Fruit fly (Drosophila melanogaster) whole organism, adult: Measurements from ENCODE around the gene sdt.

Experiments used
- CG33017 ChIP-seq: fragments of 200-800 bp; sonication (Bioruptor generic); optimal IDR thresholded peaks from 2 replicates; lab custom pipeline; 2018; ENCODE audit warnings: missing biosample characterization, mild to moderate bottlenecking, missing genetic modification characterization, moderate library complexity
- CG7045 ChIP-seq: fragments of 200-800 bp; sonication (Bioruptor generic); optimal IDR thresholded peaks from 2 replicates; lab custom pipeline; 2017; ENCODE audit warnings: missing biosample characterization, mild to moderate bottlenecking, missing genetic modification characterization
- cic ChIP-seq: fragments of 200-800 bp; sonication (Bioruptor generic); optimal IDR thresholded peaks from 2 replicates; lab custom pipeline; 2017; ENCODE audit warnings: missing biosample characterization, mild to moderate bottlenecking, missing genetic modification characterization, moderate library complexity
- kay ChIP-seq: fragments of 200-800 bp; sonication (Bioruptor generic); peaks from one replicate; lab custom pipeline; 2016; ENCODE audit warnings: missing biosample characterization, missing genetic modification characterization, borderline replicate concordance

DNA sequence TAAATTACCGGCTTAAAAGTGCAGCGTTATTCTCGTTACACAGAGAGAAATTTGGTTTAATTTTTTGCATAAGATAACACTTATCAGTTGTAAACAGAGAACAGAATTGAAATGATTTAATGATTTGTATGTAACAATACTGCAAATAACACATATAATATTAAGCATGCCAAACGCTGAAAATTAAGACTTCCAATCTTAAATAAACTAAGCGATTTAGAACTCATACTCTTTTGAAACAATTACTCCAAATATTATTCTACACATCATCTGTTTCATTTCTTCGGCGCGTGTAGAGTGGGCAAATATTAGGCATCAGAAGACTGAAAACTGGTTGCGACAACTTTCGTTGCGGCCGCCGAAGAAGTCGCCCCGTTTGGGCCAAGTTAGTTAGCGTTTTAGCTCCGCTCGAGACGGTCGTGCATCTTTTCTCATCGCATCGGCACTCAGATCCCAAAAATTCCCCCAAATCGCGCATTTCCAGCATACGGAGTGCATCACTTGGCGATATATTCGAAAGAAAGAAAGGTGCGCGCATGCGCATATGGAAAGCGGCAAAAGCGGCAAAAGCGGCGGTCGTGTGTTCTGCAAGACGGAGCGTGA, 74.0 kb downstream of the sdt start, which contains the start of gene CG1632:
- TF ChIP-seq kay (GFP tag; lab: Kevin White, UChicago) = no peak
- TF ChIP-seq CG33017 (tag; lab: Kevin White, UChicago) = no peak
- TF ChIP-seq cic = no peak
- no peak for TF ChIP-seq CG7045
